Worm (Caenorhabditis elegans) whole organism, dauer: ENCODE measurements around the gene ZK105.13.

Experiments used
- unc-62 ChIP-seq: sonication (generic microtip); optimal IDR thresholded peaks from 2 replicates; lab custom pipeline; 2017; ENCODE audit warnings: missing biosample characterization, missing genetic modification reagents, missing genetic modification characterization

Gene ZK105.13

ce11 chrV:7713072-7713471 is at the start of gene ZK105.13:
Gene ZK105.13, minus strand, starts transcription at chrV:7713172.
- no peak for TF ChIP-seq unc-62

- no peak for TF ChIP-seq unc-62
Measured at ce11 chrV:7761906-7762305, 48.9 kb upstream of the ZK105.13 start.

- TF ChIP-seq unc-62, result no peak
Measured at ce11 chrV:7760174-7760573, 47.2 kb upstream of the ZK105.13 start, which contains the start of gene hint-3. Gene hint-3, plus strand, starts transcription at chrV:7760474.

ce11 chrV:7759270-7759669 is 46.3 kb upstream of the ZK105.13 start:
- no peak for TF ChIP-seq unc-62

- no peak for TF ChIP-seq unc-62
Measured at ce11 chrV:7755991-7756390, 43.0 kb upstream of the ZK105.13 start.

- TF ChIP-seq unc-62, result no peak
Measured at ce11 chrV:7754557-7754956, 41.6 kb upstream of the ZK105.13 start, which contains the start of gene T05B11.4. Gene T05B11.4, minus strand, starts transcription at chrV:7754657.

ce11 chrV:7749708-7750107 is 36.7 kb upstream of the ZK105.13 start:
- no peak for TF ChIP-seq unc-62

ce11 chrV:7747987-7748607 is 35.1 kb upstream of the ZK105.13 start:
- TF ChIP-seq unc-62, result no peak

ce11 chrV:7747132-7747531 is 34.2 kb upstream of the ZK105.13 start:
- no peak for TF ChIP-seq unc-62

- no peak for TF ChIP-seq unc-62
Measured at ce11 chrV:7745903-7746302, 32.9 kb upstream of the ZK105.13 start.

ce11 chrV:7745386-7745785 is 32.4 kb upstream of the ZK105.13 start:
- TF ChIP-seq unc-62, result no peak

ce11 chrV:7744068-7744467 is 31.1 kb upstream of the ZK105.13 start:
- TF ChIP-seq unc-62, result no peak

- TF ChIP-seq unc-62, result no peak
Measured at ce11 chrV:7742485-7742959, 29.6 kb upstream of the ZK105.13 start, which contains the start of gene fbxl-5. Gene fbxl-5, plus strand, starts transcription at chrV:7742909.

ce11 chrV:7741918-7742317 is 28.9 kb upstream of the ZK105.13 start:
- no peak for TF ChIP-seq unc-62

ce11 chrV:7739949-7740348 is 27.0 kb upstream of the ZK105.13 start:
- TF ChIP-seq unc-62, result no peak

ce11 chrV:7737710-7738109 is 24.7 kb upstream of the ZK105.13 start, which contains the start of gene srr-9:
Gene srr-9, plus strand, starts transcription at chrV:7738010.
- TF ChIP-seq unc-62, result no peak

- TF ChIP-seq unc-62, result no peak
Measured at ce11 chrV:7735319-7735718, 22.3 kb upstream of the ZK105.13 start, which contains the start of gene srr-10. Gene srr-10, plus strand, starts transcription at chrV:7735619.

- no peak for TF ChIP-seq unc-62
Measured at ce11 chrV:7734909-7735308, 21.9 kb upstream of the ZK105.13 start, which contains the start of gene clic-1. Gene clic-1, minus strand, starts transcription at chrV:7734911.
